Fruit fly (Drosophila melanogaster): Measurements from ENCODE around the gene CG33986.

dm6 chr3L:15501646-15501972 is 23.4 kb downstream of the CG33986 start:
- TF ChIP-seq tai (GFP tag; optimal IDR thresholded peaks at IDR 0.05) (no peak), CG32264 (GFP tag; optimal IDR thresholded peaks at IDR 0.05) (no peak), Hnf4 (GFP tag; optimal IDR thresholded peaks at IDR 0.05) (no peak), Hr78 (GFP tag; optimal IDR thresholded peaks at IDR 0.05) (no peak), Abd-B (GFP tag; optimal IDR thresholded peaks at IDR 0.05) (no peak), usp (GFP tag; optimal IDR thresholded peaks at IDR 0.05) (no peak), br (GFP tag; optimal IDR thresholded peaks at IDR 0.05) (no peak), rgr (GFP tag; optimal IDR thresholded peaks at IDR 0.05) (no peak), foxo (GFP tag; optimal IDR thresholded peaks at IDR 0.05) (no peak), ey (GFP tag; optimal IDR thresholded peaks at IDR 0.05) (no peak), h (GFP tag; optimal IDR thresholded peaks at IDR 0.05) (no peak)
